Worm (Caenorhabditis elegans) whole organism, early embryonic: ENCODE measurements around the gene srh-200.

Experiments used
- F13C5.2 ChIP-seq: sonication (generic microtip); optimal IDR thresholded peaks from 2 replicates; lab custom pipeline; 2017; ENCODE audit warnings: mild to moderate bottlenecking, missing genetic modification characterization, inconsistent platforms, missing compliant biosample characterization
- ama-1 ChIP-seq: fragments of 150-350 bp; optimal IDR thresholded peaks from 2 replicates; lab custom pipeline; 2014
- ceh-13 ChIP-seq: fragments of 200-800 bp; sonication (Bioruptor generic); optimal IDR thresholded peaks from 2 replicates; lab custom pipeline; 2018; ENCODE audit warnings: mild to moderate bottlenecking, missing genetic modification characterization, missing compliant biosample characterization
- ceh-36 ChIP-seq: sonication (generic microtip); optimal IDR thresholded peaks from 2 replicates; lab custom pipeline; 2016; ENCODE audit warnings: missing genetic modification characterization, inconsistent platforms, missing compliant biosample characterization
- flt-1 ChIP-seq: fragments of 200-800 bp; sonication (Bioruptor generic); IDR thresholded peaks from 2 replicates; pipeline ENCODE4 v1.3.6; 2022; ENCODE audit warnings: missing genetic modification characterization, missing compliant biosample characterization
- sea-1 ChIP-seq: fragments of 200-800 bp; sonication (Bioruptor generic); conservative IDR thresholded peaks from 2 replicates; pipeline ENCODE4 v1.3.6; 2022; ENCODE audit warnings: missing genetic modification characterization, missing compliant biosample characterization
- tbx-11 ChIP-seq: fragments of 200-800 bp; sonication (Bioruptor generic); IDR thresholded peaks from 2 replicates; pipeline ENCODE4 v1.3.6; 2022; ENCODE audit warnings: missing genetic modification characterization, missing compliant biosample characterization
- tra-4 ChIP-seq: sonication (generic microtip); optimal IDR thresholded peaks from 2 replicates; lab custom pipeline; 2017; ENCODE audit warnings: missing genetic modification characterization, missing compliant biosample characterization

- TF ChIP-seq tra-4, result no peak
- no peak for TF ChIP-seq flt-1 (GFP tag; lab: Robert Waterston, UW)
- no peak for TF ChIP-seq sea-1 (GFP tag; lab: Robert Waterston, UW)
- TF ChIP-seq ceh-13 (GFP tag; lab: Kevin White, UChicago), result no peak
- TF ChIP-seq ceh-36 (tag; lab: Kevin White, UChicago), result no peak
- TF ChIP-seq F13C5.2, result no peak
- no peak for TF ChIP-seq ama-1
- TF ChIP-seq tbx-11 (GFP tag; lab: Robert Waterston, UW), result no peak
Observed at ce11 chrV:7603404-7603803, 50.1 kb downstream of the srh-200 start, which contains the start of gene C50E3.11.
